Worm (Caenorhabditis elegans) whole organism, L2 larva: Measurements from ENCODE around the gene str-94.

Source experiments
- C34F6.9 ChIP-seq: fragments of 150-350 bp; optimal IDR thresholded peaks from 2 replicates; lab custom pipeline; 2014; ENCODE audit warnings: missing biosample characterization, missing genetic modification characterization
- F13H6.1 ChIP-seq: sonication (generic microtip); optimal IDR thresholded peaks from 2 replicates; lab custom pipeline; 2016; ENCODE audit warnings: missing genetic modification characterization, missing compliant biosample characterization
- R02D3.7 ChIP-seq: fragments of 150-350 bp; optimal IDR thresholded peaks from 2 replicates; lab custom pipeline; 2014; ENCODE audit warnings: missing biosample characterization, missing genetic modification characterization
- Y55F3AM.14 ChIP-seq: fragments of 200-800 bp; sonication (Bioruptor generic); optimal IDR thresholded peaks from 2 replicates; lab custom pipeline; 2018; ENCODE audit warnings: mild to moderate bottlenecking, missing genetic modification characterization, missing compliant biosample characterization
- ZK546.5 ChIP-seq: sonication (generic microtip); optimal IDR thresholded peaks from 2 replicates; lab custom pipeline; 2017; ENCODE audit warnings: missing biosample characterization, missing genetic modification characterization
- alr-1 ChIP-seq: fragments of 150-350 bp; optimal IDR thresholded peaks from 2 replicates; lab custom pipeline; 2014; ENCODE audit warnings: missing biosample characterization, missing genetic modification characterization
- aly-2 ChIP-seq: fragments of 150-350 bp; optimal IDR thresholded peaks from 2 replicates; lab custom pipeline; 2014; ENCODE audit warnings: missing biosample characterization, missing genetic modification characterization
- ama-1 ChIP-seq: fragments of 150-350 bp; optimal IDR thresholded peaks from 2 replicates; lab custom pipeline; 2018; ENCODE audit warnings: inconsistent platforms
- blmp-1 ChIP-seq: sonication (generic microtip); optimal IDR thresholded peaks from 2 replicates; lab custom pipeline; 2017; ENCODE audit warnings: missing genetic modification characterization, mild to moderate bottlenecking, missing compliant biosample characterization, antibody characterized with exemption, moderate library complexity; ENCODE audit not compliant: insufficient read depth
- ceh-16 ChIP-seq: fragments of 150-350 bp; optimal IDR thresholded peaks from 2 replicates; lab custom pipeline; 2014; ENCODE audit warnings: missing biosample characterization, missing genetic modification characterization
- ceh-82 ChIP-seq: fragments of 150-350 bp; optimal IDR thresholded peaks from 2 replicates; lab custom pipeline; 2014; ENCODE audit warnings: missing biosample characterization, missing genetic modification characterization
- crh-2 ChIP-seq: sonication (generic microtip); optimal IDR thresholded peaks from 2 replicates; lab custom pipeline; 2017; ENCODE audit warnings: missing biosample characterization, missing genetic modification characterization
- dmd-4 ChIP-seq: sonication (generic microtip); optimal IDR thresholded peaks from 2 replicates; lab custom pipeline; 2017; ENCODE audit warnings: missing biosample characterization, missing genetic modification characterization
- egl-27 ChIP-seq: sonication (generic microtip); optimal IDR thresholded peaks from 3 replicates; lab custom pipeline; 2017; ENCODE audit warnings: missing biosample characterization, missing genetic modification reagents, missing genetic modification characterization
- elt-1 ChIP-seq: fragments of 150-350 bp; optimal IDR thresholded peaks from 2 replicates; lab custom pipeline; 2014; ENCODE audit warnings: missing biosample characterization, missing genetic modification characterization
- elt-3 ChIP-seq: sonication (generic microtip); optimal IDR thresholded peaks from 2 replicates; lab custom pipeline; 2017; ENCODE audit warnings: missing biosample characterization, missing genetic modification characterization
- gmeb-1 ChIP-seq: fragments of 150-350 bp; optimal IDR thresholded peaks from 2 replicates; lab custom pipeline; 2014; ENCODE audit warnings: missing biosample characterization, missing genetic modification characterization
- lin-11 ChIP-seq: fragments of 150-350 bp; sonication (generic microtip); optimal IDR thresholded peaks from 2 replicates; lab custom pipeline; 2014; ENCODE audit warnings: missing biosample characterization, missing genetic modification characterization, inconsistent platforms, mixed read lengths
- lin-13 ChIP-seq: fragments of 150-350 bp; optimal IDR thresholded peaks from 2 replicates; lab custom pipeline; 2014; ENCODE audit warnings: missing biosample characterization, missing genetic modification reagents, missing genetic modification characterization
- lin-39 ChIP-seq: fragments of 150-350 bp; optimal IDR thresholded peaks from 2 replicates; lab custom pipeline; 2014; ENCODE audit warnings: missing biosample characterization, missing genetic modification reagents, missing genetic modification characterization
- lsy-2 ChIP-seq, 2 experiments: fragments of 150-350 bp in 1 of 2; sonication (generic microtip) in 1 of 2; optimal IDR thresholded peaks; 2 replicates each; lab custom pipeline; 2014 to 2017; ENCODE audit warnings: missing biosample characterization in 2 of 2, missing genetic modification characterization in 2 of 2
- mab-5 ChIP-seq: fragments of 150-350 bp; optimal IDR thresholded peaks from 2 replicates; lab custom pipeline; 2014; ENCODE audit warnings: missing biosample characterization, missing genetic modification characterization
- mbf-1 ChIP-seq: sonication (generic microtip); optimal IDR thresholded peaks from 2 replicates; lab custom pipeline; 2017; ENCODE audit warnings: missing biosample characterization, missing genetic modification characterization
- mdl-1 ChIP-seq, 2 experiments: fragments of 150-350 bp in 1 of 2; sonication (generic microtip) in 1 of 2; optimal IDR thresholded peaks; 2 replicates each; lab custom pipeline; 2017; ENCODE audit warnings: missing biosample characterization in 2 of 2, missing genetic modification characterization in 2 of 2
- nhr-10 ChIP-seq: sonication (generic microtip); optimal IDR thresholded peaks from 2 replicates; lab custom pipeline; 2017; ENCODE audit warnings: missing biosample characterization, missing genetic modification characterization
- nhr-11 ChIP-seq: fragments of 150-350 bp; optimal IDR thresholded peaks from 2 replicates; lab custom pipeline; 2014; ENCODE audit warnings: missing biosample characterization, missing genetic modification characterization
- nhr-12 ChIP-seq: fragments of 150-350 bp; optimal IDR thresholded peaks from 2 replicates; lab custom pipeline; 2014; ENCODE audit warnings: missing biosample characterization, missing genetic modification characterization
- nhr-129 ChIP-seq: fragments of 150-350 bp; optimal IDR thresholded peaks from 2 replicates; lab custom pipeline; 2014; ENCODE audit warnings: missing biosample characterization, missing genetic modification characterization
- nhr-21 ChIP-seq: fragments of 150-350 bp; optimal IDR thresholded peaks from 2 replicates; lab custom pipeline; 2014; ENCODE audit warnings: missing biosample characterization, missing genetic modification characterization
- nhr-23 ChIP-seq: fragments of 150-350 bp; optimal IDR thresholded peaks from 2 replicates; lab custom pipeline; 2014; ENCODE audit warnings: missing biosample characterization, missing genetic modification reagents, missing genetic modification characterization
- nhr-237 ChIP-seq: fragments of 150-350 bp; optimal IDR thresholded peaks from 2 replicates; lab custom pipeline; 2014; ENCODE audit warnings: missing biosample characterization, missing genetic modification characterization
- nhr-25 ChIP-seq: fragments of 150-350 bp; sonication (generic microtip); optimal IDR thresholded peaks from 3 replicates; lab custom pipeline; 2014; ENCODE audit warnings: missing biosample characterization, missing genetic modification characterization
- nhr-6 ChIP-seq: fragments of 150-350 bp; optimal IDR thresholded peaks from 2 replicates; lab custom pipeline; 2014; ENCODE audit warnings: missing biosample characterization, missing genetic modification characterization
- nhr-77 ChIP-seq: fragments of 150-350 bp; optimal IDR thresholded peaks from 2 replicates; lab custom pipeline; 2014; ENCODE audit warnings: missing biosample characterization, missing genetic modification characterization
- peb-1 ChIP-seq: fragments of 150-350 bp; optimal IDR thresholded peaks from 2 replicates; lab custom pipeline; 2014; ENCODE audit warnings: missing biosample characterization, missing genetic modification characterization
- sem-4 ChIP-seq: fragments of 150-350 bp; optimal IDR thresholded peaks from 2 replicates; lab custom pipeline; 2014; ENCODE audit warnings: missing biosample characterization, missing genetic modification reagents, missing genetic modification characterization
- skn-1 ChIP-seq: sonication (generic microtip); optimal IDR thresholded peaks from 2 replicates; lab custom pipeline; 2017; ENCODE audit warnings: missing biosample characterization, missing genetic modification characterization
- sma-3 ChIP-seq: sonication (generic microtip); optimal IDR thresholded peaks from 2 replicates; lab custom pipeline; 2016; ENCODE audit warnings: missing genetic modification reagents, missing genetic modification characterization, missing compliant biosample characterization
- sma-9 ChIP-seq, 2 experiments: fragments of 150-350 bp in 1 of 2; sonication (generic microtip) in 1 of 2; optimal IDR thresholded peaks; 2 replicates each; lab custom pipeline; 2014 to 2016; ENCODE audit warnings: missing genetic modification characterization in 2 of 2, mild to moderate bottlenecking in 1 of 2, missing biosample characterization in 1 of 2, missing compliant biosample characterization in 1 of 2, missing genetic modification reagents in 1 of 2, moderate library complexity in 1 of 2
- snpc-4 ChIP-seq: fragments of 150-350 bp; optimal IDR thresholded peaks from 2 replicates; lab custom pipeline; 2014; ENCODE audit warnings: missing biosample characterization, missing genetic modification characterization
- unc-39 ChIP-seq: fragments of 150-350 bp; optimal IDR thresholded peaks from 2 replicates; lab custom pipeline; 2014; ENCODE audit warnings: missing biosample characterization, missing genetic modification characterization
- unc-55 ChIP-seq: fragments of 150-350 bp; sonication (generic microtip); optimal IDR thresholded peaks from 3 replicates; lab custom pipeline; 2014; ENCODE audit warnings: missing biosample characterization, missing genetic modification reagents, missing genetic modification characterization
- unc-62 ChIP-seq: fragments of 150-350 bp; optimal IDR thresholded peaks from 2 replicates; lab custom pipeline; 2014; ENCODE audit warnings: missing biosample characterization, missing genetic modification reagents, missing genetic modification characterization
- zag-1 ChIP-seq: fragments of 150-350 bp; optimal IDR thresholded peaks from 2 replicates; lab custom pipeline; 2014; ENCODE audit warnings: missing biosample characterization, missing genetic modification characterization
- ztf-1 ChIP-seq: fragments of 200-800 bp; sonication (Bioruptor generic); conservative IDR thresholded peaks from 2 replicates; pipeline ENCODE4 v1.3.6; 2022; ENCODE audit warnings: missing genetic modification characterization, missing compliant biosample characterization
- ztf-11 ChIP-seq: sonication (generic microtip); optimal IDR thresholded peaks from 2 replicates; lab custom pipeline; 2017; ENCODE audit warnings: missing biosample characterization, missing genetic modification characterization
- ztf-4 ChIP-seq: fragments of 150-350 bp; optimal IDR thresholded peaks from 2 replicates; lab custom pipeline; 2014; ENCODE audit warnings: missing biosample characterization, missing genetic modification characterization

str-94 gene

ce11 chrV:9282110-9282509 is 33.0 kb upstream of the str-94 start, which contains the start of gene hlh-10:
Gene hlh-10, minus strand, starts transcription at chrV:9282210.
- TF ChIP-seq elt-3, result no peak
- no peak for TF ChIP-seq unc-62 (GFP tag; lab: Kevin White, UChicago)
- no peak for TF ChIP-seq mdl-1 (tag; optimal IDR thresholded peaks at IDR 0.05; lab: Kevin White, UChicago)
- TF ChIP-seq nhr-12 (tag; lab: Kevin White, UChicago), result no peak
- no peak for TF ChIP-seq sma-9 (GFP tag; optimal IDR thresholded peaks at IDR 0.05; lab: Kevin White, UChicago)
- no peak for TF ChIP-seq sma-9 (tag; optimal IDR thresholded peaks at IDR 0.05; lab: Kevin White, UChicago)
- TF ChIP-seq ztf-1 (GFP tag; lab: Robert Waterston, UW), result no peak
- TF ChIP-seq mab-5 (tag; lab: Kevin White, UChicago), result no peak
- TF ChIP-seq lin-11 (tag; lab: Kevin White, UChicago), result no peak
- no peak for TF ChIP-seq nhr-21 (tag; lab: Kevin White, UChicago)
- no peak for TF ChIP-seq ama-1 (lab: Kevin White, UChicago)
- TF ChIP-seq sma-3 (GFP tag; lab: Kevin White, UChicago), result no peak
- TF ChIP-seq ZK546.5 (tag; lab: Kevin White, UChicago), result no peak
- TF ChIP-seq lsy-2 (tag; optimal IDR thresholded peaks at IDR 0.05; lab: Kevin White, UChicago), result no peak
- TF ChIP-seq nhr-11 (tag; lab: Kevin White, UChicago), result no peak
- TF ChIP-seq ztf-11 (tag; lab: Kevin White, UChicago), result no peak
- TF ChIP-seq peb-1 (tag; lab: Kevin White, UChicago), result no peak
- no peak for TF ChIP-seq nhr-25 (tag; lab: Kevin White, UChicago)
- no peak for TF ChIP-seq gmeb-1 (tag; lab: Kevin White, UChicago)
- TF ChIP-seq ceh-16 (tag; lab: Kevin White, UChicago), result no peak

ce11 chrV:9274127-9275042 is 25.3 kb upstream of the str-94 start:
- TF ChIP-seq unc-39 (tag; lab: Kevin White, UChicago) (no peak), zag-1 (tag; lab: Kevin White, UChicago) (no peak), egl-27 (tag; lab: Kevin White, UChicago) (no peak), blmp-1 (tag; lab: Kevin White, UChicago) (no peak), nhr-25 (tag; lab: Kevin White, UChicago) (no peak), nhr-12 (tag; lab: Kevin White, UChicago) (no peak), peb-1 (tag; lab: Kevin White, UChicago) (no peak), elt-1 (tag; lab: Kevin White, UChicago) (peak; percentile 15), ceh-82 (tag; lab: Kevin White, UChicago) (no peak), sem-4 (tag; lab: Kevin White, UChicago) (no peak), nhr-6 (tag; lab: Kevin White, UChicago) (peak; percentile 17), mab-5 (tag; lab: Kevin White, UChicago) (peak; percentile 27), lin-39 (tag; lab: Kevin White, UChicago) (no peak), skn-1 (no peak), sma-3 (GFP tag; lab: Kevin White, UChicago) (peak; percentile 36), mdl-1 (tag; optimal IDR thresholded peaks at IDR 0.05; lab: Kevin White, UChicago) (peak in 1 of 2 experiments; percentile 2), Y55F3AM.14 (no peak), nhr-129 (tag; lab: Kevin White, UChicago) (peak; percentile 22), aly-2 (no peak), nhr-77 (tag; lab: Kevin White, UChicago) (no peak), mbf-1 (tag; lab: Kevin White, UChicago) (no peak), snpc-4 (tag; lab: Kevin White, UChicago) (no peak), ztf-11 (tag; lab: Kevin White, UChicago) (no peak), lin-11 (tag; lab: Kevin White, UChicago) (no peak), lsy-2 (tag; optimal IDR thresholded peaks at IDR 0.05; lab: Kevin White, UChicago) (no peak), nhr-237 (tag; lab: Kevin White, UChicago) (no peak), nhr-10 (tag; lab: Kevin White, UChicago) (no peak), ama-1 (lab: Kevin White, UChicago) (no peak), elt-3 (no peak), unc-62 (GFP tag; lab: Kevin White, UChicago) (no peak), F13H6.1 (no peak), ztf-1 (GFP tag; lab: Robert Waterston, UW) (no peak), R02D3.7 (tag; lab: Kevin White, UChicago) (no peak), ceh-16 (tag; lab: Kevin White, UChicago) (no peak), ZK546.5 (tag; lab: Kevin White, UChicago) (no peak), nhr-21 (tag; lab: Kevin White, UChicago) (peak; percentile 35), crh-2 (tag; lab: Kevin White, UChicago) (no peak), ztf-4 (no peak), nhr-23 (tag; lab: Kevin White, UChicago) (peak; percentile 69), unc-55 (GFP tag; lab: Kevin White, UChicago) (no peak), gmeb-1 (tag; lab: Kevin White, UChicago) (no peak), dmd-4 (tag; lab: Kevin White, UChicago) (no peak), sma-9 (GFP tag; optimal IDR thresholded peaks at IDR 0.05; lab: Kevin White, UChicago) (peak; percentile 69), sma-9 (tag; optimal IDR thresholded peaks at IDR 0.05; lab: Kevin White, UChicago) (no peak), C34F6.9 (tag; lab: Kevin White, UChicago) (no peak), alr-1 (tag; lab: Kevin White, UChicago) (no peak), lin-13 (GFP tag; lab: Kevin White, UChicago) (no peak)
